Worm (Caenorhabditis elegans) whole organism, L4/young adult: ENCODE measurements around the gene C12D5.3.

Experiments used
- W03F9.2 ChIP-seq: fragments of 150-350 bp; optimal IDR thresholded peaks from 2 replicates; lab custom pipeline; 2014; ENCODE audit warnings: missing biosample characterization, missing genetic modification characterization
- dao-5 ChIP-seq: sonication (generic microtip); optimal IDR thresholded peaks from 2 replicates; lab custom pipeline; 2016; ENCODE audit warnings: missing genotype, missing genetic modification characterization, moderate library complexity, missing compliant biosample characterization
- him-1 ChIP-seq: sonication (generic microtip); optimal IDR thresholded peaks from 2 replicates; lab custom pipeline; 2016; ENCODE audit warnings: missing genotype, missing genetic modification reagents, missing genetic modification characterization, missing compliant biosample characterization

DNA sequence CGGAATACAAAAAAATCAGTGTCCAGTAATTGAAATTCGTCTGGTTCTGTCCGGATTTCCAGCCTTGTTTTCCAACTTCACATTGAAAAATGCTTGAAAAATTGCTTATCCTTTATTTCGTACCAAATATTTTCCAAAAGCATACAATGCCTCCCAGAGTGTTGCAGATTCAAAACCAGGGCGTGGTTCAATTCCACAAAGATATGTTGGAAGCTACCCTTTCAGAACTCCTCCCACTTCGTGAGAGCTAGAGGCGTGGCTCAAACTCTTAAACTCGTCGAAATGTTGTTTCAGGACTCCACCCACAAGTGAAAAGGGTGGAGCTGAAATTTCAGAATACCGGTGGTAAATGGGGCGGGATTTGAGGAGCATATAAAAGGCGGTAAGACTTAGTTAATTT, at the start of gene C12D5.3:
- TF ChIP-seq dao-5 (tag; lab: Kevin White, UChicago) (no peak), him-1 (tag; lab: Kevin White, UChicago) (no peak), W03F9.2 (tag; lab: Kevin White, UChicago) (no peak)
